Worm (Caenorhabditis elegans): ENCODE data around the gene spe-41.

Gene spe-41

DNA sequence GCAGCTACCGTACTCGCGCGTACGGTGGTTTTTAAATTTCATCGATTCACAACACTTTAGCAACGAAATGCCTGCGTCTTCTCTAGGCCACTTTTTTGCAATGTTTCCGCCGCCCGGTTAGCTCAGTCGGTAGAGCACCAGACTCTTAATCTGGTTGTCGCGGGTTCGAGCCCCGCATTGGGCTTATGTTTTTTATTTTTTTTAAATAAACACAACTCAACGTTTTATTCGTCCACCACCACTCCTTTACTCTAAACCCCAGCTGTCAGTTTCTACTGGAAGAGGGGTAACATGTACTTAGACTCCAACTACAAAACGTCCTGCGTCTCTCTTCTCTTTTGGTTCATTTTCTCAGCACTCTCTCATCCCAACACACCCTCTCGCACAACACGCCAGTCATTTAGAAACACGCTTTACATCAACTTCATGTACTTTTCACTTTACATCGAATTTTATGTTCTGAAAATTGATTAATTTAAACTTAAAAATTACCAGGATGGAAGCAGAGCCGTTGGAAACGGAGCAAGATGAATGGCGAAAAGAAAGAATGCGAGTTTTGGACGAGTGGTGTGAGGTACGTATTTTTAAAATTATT is 54.5 kb downstream of the spe-41 start, which contains the start of the genes elmd-1 and hecw-1 (continued):
- TF ChIP-seq K12H6.12 (tag; optimal IDR thresholded peaks at IDR 0.05) (no peak), B0336.3 (GFP tag; IDR thresholded peaks at IDR 0.05) (peak; percentile 50; the same call in 1 of the 2 replicates), ekl-4 (GFP tag; IDR thresholded peaks at IDR 0.05) (0 out of 2 replicates have a peak, but pooled peaks have one; percentile 51), egrh-3 (GFP tag; IDR thresholded peaks at IDR 0.05) (no peak), F23B12.7 (tag; optimal IDR thresholded peaks at IDR 0.05; ENCODE audit: insufficient read depth) (no peak), bed-2 (GFP tag; IDR thresholded peaks at IDR 0.05) (no peak), ztf-6 (GFP tag; IDR thresholded peaks at IDR 0.05) (peak; percentile 43; the same call in 1 of the 2 replicates), lin-26 (GFP tag; IDR thresholded peaks at IDR 0.05) (peak; percentile 86), D2030.7 (GFP tag; IDR thresholded peaks at IDR 0.05) (peak; percentile 77), nhr-27 (tag; optimal IDR thresholded peaks at IDR 0.05) (no peak), ccch-3 (GFP tag; optimal IDR thresholded peaks at IDR 0.05) (no peak), C06A6.2 (GFP tag; conservative IDR thresholded peaks at IDR 0.05) (no peak), F33H1.4 (GFP tag; IDR thresholded peaks at IDR 0.05) (peak; percentile 78), tlf-1 (GFP tag; optimal IDR thresholded peaks at IDR 0.05) (peak; percentile 8), lir-1 (GFP tag; conservative IDR thresholded peaks at IDR 0.05) (no peak), hlh-26 (GFP tag; conservative IDR thresholded peaks at IDR 0.05) (no peak), Y79H2A.3 (GFP tag; conservative IDR thresholded peaks at IDR 0.05) (no peak), dox-1 (GFP tag; IDR thresholded peaks at IDR 0.05) (peak; percentile 78), F39B2.1 (GFP tag; IDR thresholded peaks at IDR 0.05) (no peak), nhr-80 (tag; optimal IDR thresholded peaks at IDR 0.05) (peak; percentile 86), hmg-1.2 (GFP tag; IDR thresholded peaks at IDR 0.05) (peak; percentile 78), tbp1 (GFP tag; optimal IDR thresholded peaks at IDR 0.05) (peak; percentile 97), chd-7 (tag; optimal IDR thresholded peaks at IDR 0.05) (peak; percentile 51), dpff-1 (tag; optimal IDR thresholded peaks at IDR 0.05) (no peak), hsf-1 (GFP tag; IDR thresholded peaks at IDR 0.05) (0 out of 2 replicates have a peak, but pooled peaks have one; percentile 35), Y67H2A.10 (GFP tag; conservative IDR thresholded peaks at IDR 0.05) (0 out of 2 replicates have a peak, but pooled peaks have one; percentile 16), snpc-3.4 (tag; optimal IDR thresholded peaks at IDR 0.05) (peak; percentile 31), T07F8.4 (tag; optimal IDR thresholded peaks at IDR 0.05) (peak; percentile 28), lag-1 (GFP tag; IDR thresholded peaks at IDR 0.05) (no peak), rpc-1 (optimal IDR thresholded peaks at IDR 0.05) (peak; percentile 61), rpc-1 (tag; optimal IDR thresholded peaks at IDR 0.05) (peak; percentile 81), hlh-12 (tag; optimal IDR thresholded peaks at IDR 0.05) (no peak), nhr-120 (GFP tag; IDR thresholded peaks at IDR 0.05) (no peak), ztf-25 (GFP tag; IDR thresholded peaks at IDR 0.05) (peak; percentile 80; the same call in 1 of the 2 replicates), nhr-179 (tag; optimal IDR thresholded peaks at IDR 0.05) (no peak), ceh-100 (GFP tag; IDR thresholded peaks at IDR 0.05) (0 out of 2 replicates have a peak, but pooled peaks have one; percentile 29), ztf-22 (GFP tag; optimal IDR thresholded peaks at IDR 0.05) (peak; percentile 59), athp-1 (tag; optimal IDR thresholded peaks at IDR 0.05) (peak; percentile 29), F55B11.4 (tag; optimal IDR thresholded peaks at IDR 0.05; ENCODE audit: borderline replicate concordance, insufficient read depth) (no peak), ztf-26 (tag; optimal IDR thresholded peaks at IDR 0.05) (peak; percentile 13), mcd-1 (GFP tag; IDR thresholded peaks at IDR 0.05) (peak; percentile 74), unc-62 (GFP tag; optimal IDR thresholded peaks at IDR 0.05) (no peak), cebp-1 (GFP tag; IDR thresholded peaks at IDR 0.05) (0 out of 2 replicates have a peak, but pooled peaks have one; percentile 17), cebp-1 (tag; optimal IDR thresholded peaks at IDR 0.05) (peak; percentile 56), snpc-1.1 (tag; optimal IDR thresholded peaks at IDR 0.05; ENCODE audit: insufficient read depth) (peak; percentile 64), lin-35 (GFP tag; optimal IDR thresholded peaks at IDR 0.05) (no peak), nfya-2 (GFP tag; IDR thresholded peaks at IDR 0.05) (no peak), T26A5.8 (tag; optimal IDR thresholded peaks at IDR 0.05) (no peak)

All from whole organism, young adult.